Fruit fly (Drosophila melanogaster): ENCODE measurements around the gene Adi1.

The Adi1 gene

DNA sequence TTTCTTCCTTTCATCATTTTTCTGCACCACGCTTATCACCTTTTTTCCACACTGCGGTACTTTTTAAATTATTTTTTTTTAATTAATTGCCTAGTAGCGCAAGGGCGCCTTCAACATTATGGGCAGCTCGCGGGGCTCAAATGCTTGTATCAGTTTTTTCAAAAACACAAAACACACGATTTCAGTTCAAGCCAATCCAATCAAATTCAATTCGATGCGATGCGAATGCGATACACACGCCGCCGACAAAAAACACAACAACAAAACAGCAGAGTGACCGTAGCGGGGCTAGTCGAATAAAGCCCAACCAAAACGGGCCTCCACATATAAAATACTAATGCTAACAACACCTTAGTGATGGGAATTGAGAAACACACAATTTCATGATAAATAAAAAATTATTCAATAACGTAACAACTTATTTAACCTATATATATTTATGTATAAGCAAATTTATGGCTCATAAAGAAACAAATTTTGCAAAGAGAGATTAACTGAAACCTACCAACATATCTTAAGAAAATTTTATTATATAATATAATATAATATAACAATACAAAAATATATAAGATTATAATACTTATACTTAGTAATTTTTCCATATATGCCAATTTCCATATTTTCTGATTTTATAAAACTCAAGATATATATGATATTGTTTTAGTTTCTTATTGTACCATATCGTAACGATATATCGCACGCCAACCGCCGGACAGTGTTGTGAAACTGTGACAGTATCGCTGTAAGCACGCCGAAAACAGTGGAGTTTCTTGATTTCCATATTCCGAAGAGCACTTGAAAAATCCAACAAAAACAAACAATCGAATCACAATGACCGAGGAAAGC is 2.2 kb upstream of the Adi1 start, which contains the start of the genes CG32066 and CG8003 (continued):
- TF ChIP-seq CG12219 (GFP tag; optimal IDR thresholded peaks at IDR 0.05) (no peak), sqz (GFP tag; optimal IDR thresholded peaks at IDR 0.05) (peak; percentile 85), cg (GFP tag; optimal IDR thresholded peaks at IDR 0.05) (peak; percentile 34), pan (optimal IDR thresholded peaks at IDR 0.05) (no peak), pan (GFP tag; optimal IDR thresholded peaks at IDR 0.05 in 1 of 2, IDR thresholded peaks at IDR 0.05 in 1 of 2) (peak in 1 of 2 experiments; percentile 17), CG10543 (GFP tag; optimal IDR thresholded peaks at IDR 0.05) (peak; percentile 64), NFAT (GFP tag; IDR thresholded peaks at IDR 0.05) (peak; percentile 77), CG16863 (GFP tag; optimal IDR thresholded peaks at IDR 0.05) (no peak), inv (GFP tag; IDR thresholded peaks at IDR 0.05; ENCODE audit: partially characterized antibody) (peak; percentile 96), MTF-1 (GFP tag; optimal IDR thresholded peaks at IDR 0.05; ENCODE audit: borderline replicate concordance) (peak; percentile 65), CG3726 (GFP tag; IDR thresholded peaks at IDR 0.05) (no peak), CG7745 (tag; optimal IDR thresholded peaks at IDR 0.05) (no peak), az2 (GFP tag; optimal IDR thresholded peaks at IDR 0.05) (no peak), Eip74EF (GFP tag; optimal IDR thresholded peaks at IDR 0.05) (peak in 1 of 2 experiments; percentile 24), rib (GFP tag; IDR thresholded peaks at IDR 0.05) (no peak), CG17612 (GFP tag; IDR thresholded peaks at IDR 0.05) (no peak), CG8944 (GFP tag; optimal IDR thresholded peaks at IDR 0.05) (no peak), Six4 (GFP tag; optimal IDR thresholded peaks at IDR 0.05) (no peak), CG4424 (GFP tag; optimal IDR thresholded peaks at IDR 0.05) (no peak), HLH3B (GFP tag; IDR thresholded peaks at IDR 0.05) (0 out of 2 replicates have a peak, but pooled peaks have one; percentile 15), CG31388 (GFP tag; optimal IDR thresholded peaks at IDR 0.05) (no peak), phol (tag; optimal IDR thresholded peaks at IDR 0.05) (peak; percentile 25), ase (GFP tag; IDR thresholded peaks at IDR 0.05) (peak; percentile 39; the same call in 1 of the 3 replicates), prd (optimal IDR thresholded peaks at IDR 0.05) (no peak), prd (GFP tag; IDR thresholded peaks at IDR 0.05) (no peak; the same call in 2 of the 3 replicates), ems (GFP tag; optimal IDR thresholded peaks at IDR 0.05) (no peak), CG43689 (GFP tag; IDR thresholded peaks at IDR 0.05) (no peak), CG15073 (GFP tag; optimal IDR thresholded peaks at IDR 0.05) (no peak), zen (tag; optimal IDR thresholded peaks at IDR 0.05) (no peak), CG10267 (tag; optimal IDR thresholded peaks at IDR 0.05) (peak; percentile 87), Xbp1 (GFP tag; optimal IDR thresholded peaks at IDR 0.05) (peak; percentile 29), maf-S (GFP tag; optimal IDR thresholded peaks at IDR 0.05) (no peak), CG32767 (GFP tag; IDR thresholded peaks at IDR 0.05) (peak; percentile 18; the same call in 1 of the 2 replicates), ATbp (GFP tag; optimal IDR thresholded peaks at IDR 0.05) (no peak), CG15479 (GFP tag; optimal IDR thresholded peaks at IDR 0.05) (no peak), CG7556 (GFP tag; optimal IDR thresholded peaks at IDR 0.05) (peak; percentile 54), HmgZ (tag; optimal IDR thresholded peaks at IDR 0.05) (peak; percentile 24), chm (GFP tag; IDR thresholded peaks at IDR 0.05) (peak; percentile 87), CG17568 (GFP tag; optimal IDR thresholded peaks at IDR 0.05) (peak; percentile 61), CG6791 (GFP tag; IDR thresholded peaks at IDR 0.05; ENCODE audit: partially characterized antibody) (no peak; the same call in 2 of the 3 replicates), zen2 (GFP tag; IDR thresholded peaks at IDR 0.05; ENCODE audit: partially characterized antibody) (no peak; the same call in 2 of the 3 replicates), row (GFP tag; IDR thresholded peaks at IDR 0.05) (peak; percentile 82), CG12391 (tag; optimal IDR thresholded peaks at IDR 0.05) (peak; percentile 77), her (GFP tag; optimal IDR thresholded peaks at IDR 0.05) (no peak), CG12942 (GFP tag; optimal IDR thresholded peaks at IDR 0.05) (peak; percentile 28), tll (GFP tag; optimal IDR thresholded peaks at IDR 0.05) (no peak), CG15601 (tag; optimal IDR thresholded peaks at IDR 0.05) (peak; percentile 47), knrl (GFP tag; IDR thresholded peaks at IDR 0.05; ENCODE audit: partially characterized antibody) (peak; percentile 92)
